Fruit fly (Drosophila melanogaster) whole organism, embryonic: ENCODE measurements around the gene Ir25a.
A peak's percentile ranks its signal among the peaks of the same experiment; 100 is the strongest.

Source experiments
- Adf1 ChIP-seq: fragments of 200-800 bp; sonication (Bioruptor generic); IDR thresholded peaks from 2 replicates; pipeline ENCODE4 v1.3.6; 2022; ENCODE audit warnings: missing biosample characterization, missing genetic modification characterization
- Blimp-1 ChIP-seq: fragments of 200-800 bp; sonication (Bioruptor generic); optimal IDR thresholded peaks from 3 replicates; lab custom pipeline; 2018; ENCODE audit warnings: missing biosample characterization, missing genetic modification characterization, mild to moderate bottlenecking, moderate library complexity, missing genetic modification reagents
- CG13287 ChIP-seq: fragments of 200-800 bp; sonication (Bioruptor generic); IDR thresholded peaks from 2 replicates; pipeline ENCODE4 v1.3.6; 2022; ENCODE audit warnings: missing biosample characterization, missing genetic modification characterization; ENCODE audit not compliant: partially characterized antibody
- CG13775 ChIP-seq: fragments of 200-800 bp; sonication (Bioruptor generic); optimal IDR thresholded peaks from 3 replicates; lab custom pipeline; 2017; ENCODE audit warnings: missing biosample characterization, mild to moderate bottlenecking, missing genetic modification characterization
- CG13894 ChIP-seq: fragments of 200-800 bp; sonication (Bioruptor generic); optimal IDR thresholded peaks from 3 replicates; lab custom pipeline; 2018; ENCODE audit warnings: missing biosample characterization, mild to moderate bottlenecking, missing genetic modification characterization, moderate library complexity
- CG17359 ChIP-seq: fragments of 200-800 bp; sonication (Bioruptor generic); optimal IDR thresholded peaks from 3 replicates; lab custom pipeline; 2018; ENCODE audit warnings: missing biosample characterization, mild to moderate bottlenecking, missing genetic modification characterization, moderate library complexity
- CG17361 ChIP-seq: fragments of 200-800 bp; sonication (Bioruptor generic); IDR thresholded peaks from 3 replicates; pipeline ENCODE4 v1.3.6; 2022; ENCODE audit warnings: missing biosample characterization, missing genetic modification characterization
- CG18619 ChIP-seq: fragments of 200-800 bp; sonication (Bioruptor generic); optimal IDR thresholded peaks from 3 replicates; lab custom pipeline; 2017; ENCODE audit warnings: missing biosample characterization, mild to moderate bottlenecking, missing genetic modification characterization
- CG18764 ChIP-seq: fragments of 200-800 bp; sonication (Bioruptor generic); optimal IDR thresholded peaks from 3 replicates; lab custom pipeline; 2016; ENCODE audit warnings: missing biosample characterization, missing genetic modification characterization
- CG6254 ChIP-seq: fragments of 200-800 bp; sonication (Bioruptor generic); optimal IDR thresholded peaks from 3 replicates; lab custom pipeline; 2017; ENCODE audit warnings: mild to moderate bottlenecking, missing biosample characterization, missing genetic modification reagents, missing genetic modification characterization
- CG6791 ChIP-seq: fragments of 200-800 bp; sonication (Bioruptor generic); IDR thresholded peaks from 3 replicates; pipeline ENCODE4 v1.3.6; 2022; ENCODE audit warnings: missing biosample characterization, missing genetic modification characterization; ENCODE audit not compliant: partially characterized antibody
- CG6813 ChIP-seq: fragments of 200-800 bp; sonication (Bioruptor generic); optimal IDR thresholded peaks from 2 replicates; lab custom pipeline; 2017; ENCODE audit warnings: missing biosample characterization, missing genetic modification characterization, mild to moderate bottlenecking, moderate library complexity, missing genetic modification reagents
- CG6854 ChIP-seq: fragments of 200-800 bp; sonication (Bioruptor generic); optimal IDR thresholded peaks from 3 replicates; lab custom pipeline; 2017; ENCODE audit warnings: missing biosample characterization, mild to moderate bottlenecking, missing genetic modification characterization
- CG9215 ChIP-seq: fragments of 200-800 bp; sonication (Bioruptor generic); IDR thresholded peaks from 2 replicates; pipeline ENCODE4 v1.3.6; 2022; ENCODE audit warnings: missing biosample characterization, missing genetic modification characterization
- Dbx ChIP-seq: fragments of 200-800 bp; sonication (Bioruptor generic); IDR thresholded peaks from 3 replicates; pipeline ENCODE4 v1.3.6; 2022; ENCODE audit warnings: missing biosample characterization, missing genetic modification characterization
- Eip74EF ChIP-seq, 2 experiments: fragments of 200-800 bp in 1 of 2; fragments of >200 bp in 1 of 2; sonication (Bioruptor generic) in 1 of 2; optimal IDR thresholded peaks; 2 replicates each; lab custom pipeline; 2017 to 2019; ENCODE audit warnings: missing biosample characterization in 2 of 2, missing genetic modification characterization in 2 of 2, mild to moderate bottlenecking in 1 of 2, moderate library complexity in 1 of 2
- Gug ChIP-seq: fragments of 200-800 bp; sonication (Bioruptor generic); IDR thresholded peaks from 4 replicates; pipeline ENCODE4 v1.3.6; 2022; ENCODE audit warnings: missing biosample characterization, missing genetic modification characterization
- Hr51 ChIP-seq, 2 experiments: fragments of 200-800 bp; sonication (Bioruptor generic); optimal IDR thresholded peaks; 2 replicates in 1 of 2; 3 replicates in 1 of 2; lab custom pipeline; 2016 to 2018; ENCODE audit warnings: missing biosample characterization in 2 of 2, missing genetic modification characterization in 2 of 2, mild to moderate bottlenecking in 1 of 2, moderate library complexity in 1 of 2
- Jarid2 ChIP-seq: fragments of 200-800 bp; sonication (Bioruptor generic); optimal IDR thresholded peaks from 3 replicates; lab custom pipeline; 2017; ENCODE audit warnings: mild to moderate bottlenecking, missing biosample characterization, missing genetic modification reagents, missing genetic modification characterization
- Lpt ChIP-seq: fragments of >200 bp; optimal IDR thresholded peaks from 2 replicates; lab custom pipeline; 2018; ENCODE audit warnings: missing biosample characterization, missing genetic modification characterization
- Med ChIP-seq: fragments of 200-800 bp; sonication (Bioruptor generic); peaks from one replicate; lab custom pipeline; 2016; ENCODE audit warnings: missing biosample characterization, missing genetic modification characterization, mild to moderate bottlenecking, inconsistent platforms, moderate library complexity
- NC2α ChIP-seq: fragments of 200-800 bp; sonication (Bioruptor generic); optimal IDR thresholded peaks from 2 replicates; lab custom pipeline; 2016; ENCODE audit warnings: missing biosample characterization, missing genetic modification characterization
- YL-1 ChIP-seq: fragments of 200-800 bp; sonication (Bioruptor generic); optimal IDR thresholded peaks from 3 replicates; lab custom pipeline; 2017; ENCODE audit warnings: missing biosample characterization, mild to moderate bottlenecking, missing genetic modification characterization
- ab ChIP-seq: fragments of 200-800 bp; sonication (Bioruptor generic); optimal IDR thresholded peaks from 2 replicates; lab custom pipeline; 2016; ENCODE audit warnings: missing biosample characterization, missing genetic modification characterization
- ac ChIP-seq: fragments of 200-800 bp; sonication (Bioruptor generic); optimal IDR thresholded peaks from 3 replicates; lab custom pipeline; 2017; ENCODE audit warnings: missing biosample characterization, mild to moderate bottlenecking, missing genetic modification characterization
- bowl ChIP-seq: fragments of 200-800 bp; sonication (Bioruptor generic); IDR thresholded peaks from 2 replicates; pipeline ENCODE4 v1.3.6; 2022; ENCODE audit warnings: missing biosample characterization, missing genetic modification characterization
- cas ChIP-seq: fragments of 200-800 bp; sonication (Bioruptor generic); IDR thresholded peaks from 2 replicates; pipeline ENCODE4 v1.3.6; 2022; ENCODE audit warnings: missing biosample characterization, missing genetic modification characterization
- chinmo ChIP-seq: fragments of 200-800 bp; sonication (Bioruptor generic); IDR thresholded peaks from 4 replicates; pipeline ENCODE4 v1.3.6; 2022; ENCODE audit warnings: missing biosample characterization, missing genetic modification characterization; ENCODE audit not compliant: partially characterized antibody
- ci ChIP-seq: fragments of 200-800 bp; sonication (Bioruptor generic); IDR thresholded peaks from 3 replicates; pipeline ENCODE4 v1.3.6; 2022; ENCODE audit warnings: missing biosample characterization, missing genetic modification characterization
- fd96Cb ChIP-seq: fragments of 200-800 bp; sonication (Bioruptor generic); optimal IDR thresholded peaks from 2 replicates; lab custom pipeline; 2018; ENCODE audit warnings: missing biosample characterization, mild to moderate bottlenecking, missing genetic modification characterization, moderate library complexity
- ftz-f1 ChIP-seq: fragments of 200-800 bp; sonication (Bioruptor generic); optimal IDR thresholded peaks from 2 replicates; lab custom pipeline; 2016; ENCODE audit warnings: missing biosample characterization, missing genetic modification characterization
- gcm2 ChIP-seq: fragments of 200-800 bp; sonication (Bioruptor generic); optimal IDR thresholded peaks from 2 replicates; lab custom pipeline; 2016; ENCODE audit warnings: missing biosample characterization, missing genetic modification characterization
- gt ChIP-seq: fragments of 200-800 bp; sonication (Bioruptor generic); IDR thresholded peaks from 2 replicates; pipeline ENCODE4 v1.3.6; 2022; ENCODE audit warnings: missing biosample characterization, missing genetic modification characterization
- inv ChIP-seq: fragments of 200-800 bp; sonication (Bioruptor generic); IDR thresholded peaks from 2 replicates; pipeline ENCODE4 v1.3.6; 2022; ENCODE audit warnings: missing biosample characterization, missing genetic modification characterization; ENCODE audit not compliant: partially characterized antibody
- lilli ChIP-seq: fragments of 200-800 bp; sonication (Bioruptor generic); optimal IDR thresholded peaks from 3 replicates; lab custom pipeline; 2016; ENCODE audit warnings: missing biosample characterization, missing genetic modification characterization
- pfk ChIP-seq: fragments of 200-800 bp; sonication (Bioruptor generic); optimal IDR thresholded peaks from 2 replicates; lab custom pipeline; 2018; ENCODE audit warnings: missing biosample characterization, mild to moderate bottlenecking, missing genetic modification characterization, moderate library complexity
- pros ChIP-seq: fragments of 200-800 bp; sonication (Bioruptor generic); optimal IDR thresholded peaks from 3 replicates; lab custom pipeline; 2019; ENCODE audit warnings: missing biosample characterization, mild to moderate bottlenecking, missing genetic modification characterization, moderate library complexity
- psq ChIP-seq: fragments of 200-800 bp; sonication (Bioruptor generic); optimal IDR thresholded peaks from 2 replicates; lab custom pipeline; 2017; ENCODE audit warnings: missing biosample characterization, missing genetic modification characterization
- sr ChIP-seq: fragments of 200-800 bp; sonication (Bioruptor generic); IDR thresholded peaks from 3 replicates; pipeline ENCODE4 v1.3.6; 2022; ENCODE audit warnings: missing biosample characterization, missing genetic modification characterization
- sug ChIP-seq: fragments of 200-800 bp; optimal IDR thresholded peaks from 2 replicates; lab custom pipeline; 2019; ENCODE audit warnings: missing biosample characterization, mild to moderate bottlenecking, missing genetic modification characterization, moderate library complexity
- tna ChIP-seq: fragments of 200-800 bp; sonication (Bioruptor generic); IDR thresholded peaks from 2 replicates; pipeline ENCODE4 v1.3.6; 2022; ENCODE audit warnings: missing biosample characterization, missing genetic modification characterization; ENCODE audit not compliant: partially characterized antibody
- ttk ChIP-seq: fragments of 200-800 bp; sonication (Bioruptor generic); IDR thresholded peaks from 2 replicates; pipeline ENCODE4 v2.1.2; 2022; ENCODE audit warnings: missing biosample characterization, missing genetic modification characterization
- vvl ChIP-seq: fragments of 200-800 bp; sonication (Bioruptor generic); IDR thresholded peaks from 2 replicates; pipeline ENCODE4 v1.3.6; 2022; ENCODE audit warnings: missing biosample characterization, missing genetic modification characterization

The Ir25a gene

DNA sequence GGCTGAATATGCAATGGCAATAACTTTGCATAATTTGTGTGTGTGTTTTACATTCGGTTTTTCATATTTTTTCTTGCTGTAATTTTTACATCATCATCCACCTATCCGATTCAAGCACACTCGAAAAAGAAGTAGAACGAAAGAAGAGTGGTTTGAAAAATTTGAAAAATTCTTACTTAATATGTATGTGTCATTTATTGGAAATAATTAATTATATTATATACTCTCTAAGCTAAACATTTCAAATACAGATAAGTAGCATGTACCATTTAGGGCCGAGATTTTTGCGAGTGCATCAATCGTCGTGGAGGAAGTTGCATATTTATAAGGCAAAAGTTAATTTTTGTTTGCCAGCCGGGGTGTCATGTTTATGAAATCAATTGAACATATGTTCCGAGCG, 29.0 kb downstream of the Ir25a start (continued):
- TF ChIP-seq CG9215 (GFP tag; lab: Robert Waterston, UW): no peak
- no peak for TF ChIP-seq Lpt
- peak; percentile 34; the same call in 1 of the 2 replicates for TF ChIP-seq ttk
- no peak for TF ChIP-seq sr (GFP tag; lab: Robert Waterston, UW)
- no peak for TF ChIP-seq NC2α
- no peak for TF ChIP-seq ab
- no peak for TF ChIP-seq CG6791 (GFP tag; lab: Robert Waterston, UW)
- no peak for TF ChIP-seq CG6813 (GFP tag; lab: Kevin White, UChicago)
- TF ChIP-seq psq (GFP tag; lab: Kevin White, UChicago): no peak
- no peak for TF ChIP-seq tna (GFP tag; lab: Robert Waterston, UW)
- TF ChIP-seq CG18764 (GFP tag; lab: Kevin White, UChicago): no peak
- no peak for TF ChIP-seq CG6254 (GFP tag; lab: Kevin White, UChicago)
- TF ChIP-seq pfk: no peak
- TF ChIP-seq bowl (GFP tag; lab: Robert Waterston, UW): peak; percentile 42; the same call in 1 of the 2 replicates
- TF ChIP-seq Eip74EF (GFP tag; optimal IDR thresholded peaks at IDR 0.05; lab: Kevin White, UChicago): peak in 1 of 2 experiments; percentile 11
- TF ChIP-seq CG18619 (GFP tag; lab: Kevin White, UChicago): no peak
- no peak for TF ChIP-seq gcm2 (GFP tag; lab: Kevin White, UChicago)
- no peak for TF ChIP-seq YL-1 (GFP tag; lab: Kevin White, UChicago)
- TF ChIP-seq fd96Cb: no peak
- no peak for TF ChIP-seq gt (GFP tag; lab: Robert Waterston, UW)
- no peak for TF ChIP-seq CG17359 (tag; lab: Kevin White, UChicago)
- TF ChIP-seq CG13775 (GFP tag; lab: Kevin White, UChicago): no peak
- TF ChIP-seq ac (GFP tag; lab: Kevin White, UChicago): no peak
- TF ChIP-seq Gug (GFP tag; lab: Robert Waterston, UW): no peak
- no peak for TF ChIP-seq CG13287 (GFP tag; lab: Robert Waterston, UW)
- TF ChIP-seq, all 482 proteins: peak for 58

DNA sequence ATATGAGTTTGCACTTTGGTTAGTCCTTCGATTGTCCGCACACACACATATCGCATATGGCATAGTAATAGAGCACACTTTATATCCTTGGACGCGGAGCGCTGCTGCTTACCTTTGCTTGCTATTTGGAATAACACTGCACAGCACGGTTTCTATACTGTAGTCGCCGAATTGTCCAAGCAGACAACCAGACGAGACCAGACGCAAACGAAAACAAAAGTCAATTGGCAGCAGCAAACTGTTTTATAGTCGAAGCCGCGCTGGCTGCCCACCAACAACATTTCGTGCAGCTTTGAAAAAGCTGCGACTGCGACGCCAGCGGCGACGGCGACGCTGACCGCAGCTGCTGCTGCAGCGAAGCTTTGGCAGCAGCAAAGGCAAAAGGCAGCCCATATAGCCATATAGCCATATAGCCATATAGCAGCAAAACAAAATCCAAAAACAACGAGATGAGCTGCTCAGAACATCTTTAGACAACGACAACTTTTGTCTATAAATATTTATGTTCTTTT, 33.3 kb downstream of the Ir25a start, which contains the start of gene slf:
Gene slf, minus strand, starts transcription at position 219 of the 512 bp plus-strand sequence.
- TF ChIP-seq ftz-f1 (GFP tag; lab: Kevin White, UChicago) (peak; percentile 1), lilli (GFP tag; lab: Kevin White, UChicago) (peak; percentile 17), inv (GFP tag; lab: Robert Waterston, UW) (peak; percentile 10; the same call in 1 of the 2 replicates), Med (peak; percentile 82), Dbx (GFP tag; lab: Robert Waterston, UW) (0 out of 3 replicates have a peak, but pooled peaks have one; percentile 7), pros (GFP tag; lab: Kevin White, UChicago) (no peak), CG6854 (GFP tag; lab: Kevin White, UChicago) (no peak), cas (no peak), vvl (GFP tag; lab: Robert Waterston, UW) (0 out of 2 replicates have a peak, but pooled peaks have one; percentile 16), CG17361 (no peak), Blimp-1 (GFP tag; lab: Kevin White, UChicago) (peak; percentile 93), ci (GFP tag; lab: Robert Waterston, UW) (0 out of 3 replicates have a peak, but pooled peaks have one; percentile 22), sug (tag; lab: Kevin White, UChicago) (no peak), Adf1 (peak; percentile 92), CG13894 (tag; lab: Kevin White, UChicago) (peak; percentile 84), Jarid2 (GFP tag; lab: Kevin White, UChicago) (peak; percentile 18), Hr51 (GFP tag; optimal IDR thresholded peaks at IDR 0.05; lab: Kevin White, UChicago) (no peak), chinmo (GFP tag; lab: Robert Waterston, UW) (peak; percentile 93)
